Worm (Caenorhabditis elegans): ENCODE results near the gene rfk-1.

- TF ChIP-seq lim-6 (tag; optimal IDR thresholded peaks at IDR 0.05), result no peak
- no peak for TF ChIP-seq unc-3 (GFP tag; conservative IDR thresholded peaks at IDR 0.05)
- no peak for TF ChIP-seq unc-3 (tag; optimal IDR thresholded peaks at IDR 0.05)
- TF ChIP-seq ama-1 (optimal IDR thresholded peaks at IDR 0.05), result no peak
- no peak for TF ChIP-seq nfya-1 (tag; optimal IDR thresholded peaks at IDR 0.05)
- no peak for TF ChIP-seq dve-1 (tag; optimal IDR thresholded peaks at IDR 0.05)
- TF ChIP-seq tbx-2 (tag; optimal IDR thresholded peaks at IDR 0.05), result no peak
- no peak for TF ChIP-seq pqm-1 (tag; optimal IDR thresholded peaks at IDR 0.05)
- TF ChIP-seq unc-42 (tag; optimal IDR thresholded peaks at IDR 0.05), result no peak
Measured at ce11 chrIV:10420440-10420839, 11.2 kb upstream of the rfk-1 start.
